Worm (Caenorhabditis elegans) whole organism, mixed stage, embryonic: ENCODE results near the gene zfp-2.

Experiments used
- elt-1 ChIP-seq: sonication (generic microtip); optimal IDR thresholded peaks from 2 replicates; lab custom pipeline; 2017; ENCODE audit warnings: missing genetic modification characterization, mild to moderate bottlenecking, missing compliant biosample characterization, antibody characterized with exemption, moderate library complexity, borderline replicate concordance; ENCODE audit not compliant: insufficient read depth
- elt-3 ChIP-seq: fragments of 150-350 bp; optimal IDR thresholded peaks from 2 replicates; lab custom pipeline; 2014; ENCODE audit warnings: missing biosample characterization, missing genetic modification characterization
- ham-2 ChIP-seq: fragments of 200-800 bp; sonication (Bioruptor generic); optimal IDR thresholded peaks from 2 replicates; lab custom pipeline; 2018; ENCODE audit warnings: mild to moderate bottlenecking, missing genetic modification characterization, missing compliant biosample characterization
- mab-5 ChIP-seq: fragments of 150-350 bp; optimal IDR thresholded peaks from 2 replicates; lab custom pipeline; 2014; ENCODE audit warnings: missing biosample characterization, missing genetic modification characterization
- nhr-12 ChIP-seq: fragments of 150-350 bp; optimal IDR thresholded peaks from 2 replicates; lab custom pipeline; 2014; ENCODE audit warnings: missing biosample characterization, missing genetic modification characterization
- nhr-28 ChIP-seq: fragments of 150-350 bp; optimal IDR thresholded peaks from 2 replicates; lab custom pipeline; 2014; ENCODE audit warnings: missing biosample characterization, missing genetic modification characterization
- nhr-76 ChIP-seq: sonication (generic microtip); optimal IDR thresholded peaks from 2 replicates; lab custom pipeline; 2017; ENCODE audit warnings: missing biosample characterization, missing genetic modification characterization
- unc-62 ChIP-seq: fragments of 150-350 bp; optimal IDR thresholded peaks from 2 replicates; lab custom pipeline; 2014; ENCODE audit warnings: missing biosample characterization, missing genetic modification reagents, missing genetic modification characterization
- ztf-11 ChIP-seq: fragments of 150-350 bp; optimal IDR thresholded peaks from 2 replicates; lab custom pipeline; 2014; ENCODE audit warnings: missing biosample characterization, missing genetic modification characterization

DNA sequence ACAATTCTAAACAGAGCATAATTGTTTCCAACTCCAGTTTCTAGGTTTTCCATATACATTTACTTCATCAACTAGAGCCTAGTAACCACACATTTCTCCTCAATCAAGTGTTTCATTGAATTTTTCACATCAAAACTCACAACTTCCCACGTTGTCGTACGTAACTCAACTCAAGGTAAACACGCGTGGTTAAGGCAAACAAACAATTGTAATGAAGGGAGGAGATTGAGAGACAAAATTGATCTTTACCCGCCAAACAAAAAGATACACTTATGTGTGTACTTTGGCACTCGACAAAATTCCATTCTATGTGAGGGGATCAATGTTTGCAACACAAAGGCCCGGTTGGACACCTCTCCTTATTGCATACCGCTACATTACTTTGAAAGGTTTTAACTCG is 47.9 kb downstream of the zfp-2 start, which contains the start of gene nhr-19:
- TF ChIP-seq elt-3 (tag; lab: Kevin White, UChicago) (no peak), unc-62 (GFP tag; lab: Kevin White, UChicago) (no peak), nhr-76 (tag; lab: Kevin White, UChicago) (no peak), nhr-28 (tag; lab: Kevin White, UChicago) (no peak), ham-2 (GFP tag; lab: Kevin White, UChicago) (no peak), elt-1 (tag; lab: Kevin White, UChicago) (no peak), ztf-11 (tag; lab: Kevin White, UChicago) (no peak), mab-5 (tag; lab: Kevin White, UChicago) (no peak), nhr-12 (no peak)
